Fruit fly (Drosophila melanogaster): Measurements from ENCODE around the gene heix.

Gene heix

DNA sequence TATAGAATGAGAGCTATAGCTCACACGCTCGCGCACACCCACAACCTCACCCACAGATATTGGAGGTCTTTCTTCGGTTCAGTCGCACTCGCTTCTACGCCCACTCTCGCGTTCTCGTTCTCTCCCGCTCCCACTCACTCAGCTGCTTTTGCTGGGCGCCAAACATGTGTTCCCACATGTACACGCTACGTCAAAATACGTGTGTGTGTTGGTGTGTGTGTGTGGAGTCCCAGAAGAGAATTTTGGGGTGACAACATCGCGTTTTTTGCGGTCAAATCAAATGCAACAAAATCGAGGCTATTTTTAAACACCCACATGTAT lies 28.2 kb downstream of the heix start (continued):
- TF ChIP-seq CG16779 (tag; optimal IDR thresholded peaks at IDR 0.05) (peak; percentile 0), CG8632 (GFP tag; optimal IDR thresholded peaks at IDR 0.05) (no peak), CG9139 (GFP tag; optimal IDR thresholded peaks at IDR 0.05) (no peak)

DNA sequence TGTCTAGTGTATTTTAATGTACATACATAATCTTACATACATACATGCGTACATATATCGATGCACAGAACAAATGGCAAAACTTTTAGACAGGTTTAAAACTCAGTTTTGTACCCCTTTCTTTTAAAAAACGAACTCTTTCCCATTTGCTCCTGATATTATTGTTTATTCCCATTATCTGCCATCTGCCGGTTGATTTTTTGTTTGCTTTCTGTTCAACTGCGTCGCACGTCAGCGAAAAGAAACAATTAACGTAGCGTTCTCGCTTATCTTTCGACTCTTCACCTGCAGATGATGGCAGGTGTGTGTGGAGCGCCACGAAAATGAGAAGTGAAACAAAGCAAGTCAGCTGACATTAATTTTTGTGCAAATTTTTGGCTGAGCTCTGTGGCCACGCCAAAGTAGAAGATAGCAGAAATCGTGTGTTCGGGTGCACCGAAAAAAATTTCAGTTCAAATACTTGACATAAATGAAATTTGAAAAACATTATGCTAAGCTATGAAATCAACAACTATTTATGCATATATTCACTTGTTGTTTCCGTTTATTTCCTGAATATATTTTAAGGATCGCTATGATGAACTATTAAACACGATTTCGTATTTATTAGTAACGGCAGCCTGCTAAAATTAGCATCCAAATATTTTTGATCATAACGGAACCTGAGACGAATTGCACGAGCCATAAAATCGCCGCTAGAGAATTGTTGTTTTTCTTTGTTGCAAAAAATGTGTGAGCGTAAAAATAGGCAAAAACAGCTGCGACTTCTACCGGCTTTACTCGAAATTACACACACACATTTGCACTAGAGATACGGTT lies 28.8 kb downstream of the heix start:
- TF ChIP-seq Sox14 (GFP tag; optimal IDR thresholded peaks at IDR 0.05) = no peak
- TF ChIP-seq fkh (GFP tag; optimal IDR thresholded peaks at IDR 0.05) = peak; percentile 50
- TF ChIP-seq cyc (GFP tag; optimal IDR thresholded peaks at IDR 0.05) = peak; percentile 27
- TF ChIP-seq CG10631 (GFP tag; optimal IDR thresholded peaks at IDR 0.05) = peak; percentile 22
- TF ChIP-seq Eip78C (GFP tag) = peak; percentile 53
- TF ChIP-seq CG3919 (GFP tag; optimal IDR thresholded peaks at IDR 0.05) = peak; percentile 8
- peak; percentile 13 for TF ChIP-seq pdm3 (GFP tag; optimal IDR thresholded peaks at IDR 0.05)
- no peak for TF ChIP-seq CG9139 (GFP tag; optimal IDR thresholded peaks at IDR 0.05)
- no peak for TF ChIP-seq ss (GFP tag; optimal IDR thresholded peaks at IDR 0.05)
- peak; percentile 69 for TF ChIP-seq CG32006 (GFP tag; optimal IDR thresholded peaks at IDR 0.05)
- peak; percentile 58 for TF ChIP-seq CG6276 (GFP tag; optimal IDR thresholded peaks at IDR 0.05)
- TF ChIP-seq CG10669 (GFP tag; optimal IDR thresholded peaks at IDR 0.05) = no peak
- no peak for TF ChIP-seq eg (GFP tag; IDR thresholded peaks at IDR 0.05)
- peak; percentile 41 for TF ChIP-seq topi (GFP tag; optimal IDR thresholded peaks at IDR 0.05)
- peak; percentile 44 for TF ChIP-seq Hr4 (GFP tag; optimal IDR thresholded peaks at IDR 0.05)
- no peak for TF ChIP-seq CG6163 (GFP tag; IDR thresholded peaks at IDR 0.05)
- TF ChIP-seq Eip93F (GFP tag; optimal IDR thresholded peaks at IDR 0.05) = peak; percentile 20
- TF ChIP-seq OdsH (GFP tag; optimal IDR thresholded peaks at IDR 0.05) = peak; percentile 30
- no peak for TF ChIP-seq Ets21C (GFP tag; optimal IDR thresholded peaks at IDR 0.05)
- TF ChIP-seq Lpt (GFP tag; optimal IDR thresholded peaks at IDR 0.05) = no peak
- TF ChIP-seq vri (GFP tag; optimal IDR thresholded peaks at IDR 0.05) = no peak
- peak; percentile 34 for TF ChIP-seq achi (GFP tag; optimal IDR thresholded peaks at IDR 0.05)
- TF ChIP-seq CG15336 (GFP tag; IDR thresholded peaks at IDR 0.05) = no peak
- peak; percentile 30 for TF ChIP-seq acj6 (GFP tag; optimal IDR thresholded peaks at IDR 0.05)
- peak; percentile 50 for TF ChIP-seq esn (GFP tag; optimal IDR thresholded peaks at IDR 0.05)
- TF ChIP-seq Met (GFP tag; optimal IDR thresholded peaks at IDR 0.05) = peak; percentile 15
- TF ChIP-seq lz (GFP tag; optimal IDR thresholded peaks at IDR 0.05) = peak; percentile 8
- peak; percentile 41 for TF ChIP-seq CG31627 (GFP tag; optimal IDR thresholded peaks at IDR 0.05)

DNA sequence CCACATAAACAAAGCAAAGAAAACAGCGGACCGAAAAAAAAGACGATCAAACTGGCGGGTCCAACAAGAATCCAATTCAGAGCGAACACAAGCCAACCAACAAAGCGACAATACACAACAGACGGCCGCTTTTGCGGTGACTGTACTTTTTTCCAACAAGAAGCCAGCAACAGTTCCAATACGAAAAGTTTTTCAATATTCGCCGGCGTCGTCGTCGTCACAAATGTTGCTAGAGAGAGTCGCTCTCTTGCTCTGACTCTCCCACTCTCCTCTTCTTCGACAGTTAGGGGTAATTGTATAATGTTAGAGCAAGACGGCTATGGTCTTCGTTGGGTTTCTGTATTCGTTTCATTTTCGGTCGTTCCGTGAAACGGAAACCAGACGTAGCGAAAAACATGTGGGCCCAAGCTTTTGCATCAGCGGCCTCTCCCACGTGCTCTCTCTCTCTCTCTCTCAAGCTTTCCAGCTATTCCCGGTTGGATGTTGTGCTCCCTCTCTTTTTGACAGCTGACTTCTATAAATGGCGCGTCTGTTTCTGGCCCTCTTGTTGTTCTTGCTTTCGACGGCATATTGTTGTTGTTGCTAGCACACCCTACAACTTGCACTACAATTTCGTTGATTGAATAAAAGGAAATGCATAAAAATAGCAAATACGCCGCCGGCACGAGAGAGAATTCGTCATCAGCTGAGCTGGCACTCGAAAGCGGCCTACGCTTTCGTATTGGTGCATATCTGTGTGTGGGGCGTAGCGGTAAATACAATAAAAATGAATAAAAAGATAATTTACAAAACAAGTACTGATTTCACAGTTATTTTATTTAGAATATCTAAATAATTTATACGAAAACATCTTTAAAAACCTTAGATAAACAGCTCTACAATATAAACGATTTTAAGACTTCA lies 30.2 kb downstream of the heix start:
- TF ChIP-seq Sox15 (GFP tag; optimal IDR thresholded peaks at IDR 0.05) = no peak
- peak; percentile 52 for TF ChIP-seq Eip93F (GFP tag; optimal IDR thresholded peaks at IDR 0.05)
- peak; percentile 84 for TF ChIP-seq CG7368 (GFP tag; optimal IDR thresholded peaks at IDR 0.05)
- TF ChIP-seq Gug (GFP tag; IDR thresholded peaks at IDR 0.05) = no peak
- TF ChIP-seq CG34406 (GFP tag; optimal IDR thresholded peaks at IDR 0.05) = peak; percentile 74
- TF ChIP-seq achi (GFP tag; optimal IDR thresholded peaks at IDR 0.05) = peak; percentile 65
- peak; percentile 71 for TF ChIP-seq CG6808 (GFP tag; optimal IDR thresholded peaks at IDR 0.05)
- peak; percentile 79 for TF ChIP-seq Lpt (GFP tag; optimal IDR thresholded peaks at IDR 0.05)
- TF ChIP-seq fd59A (GFP tag; optimal IDR thresholded peaks at IDR 0.05) = peak; percentile 6
- peak; percentile 91 for TF ChIP-seq Eip78C (GFP tag)
- peak; percentile 21 for TF ChIP-seq cyc (GFP tag; optimal IDR thresholded peaks at IDR 0.05)
- TF ChIP-seq Blimp-1 (GFP tag; optimal IDR thresholded peaks at IDR 0.05) = peak; percentile 67
- peak; percentile 79 for TF ChIP-seq CG16779 (tag; optimal IDR thresholded peaks at IDR 0.05)
- peak in 1 of 2 experiments; percentile 39 for TF ChIP-seq salr (GFP tag; optimal IDR thresholded peaks at IDR 0.05)
- TF ChIP-seq Hr39 (GFP tag; optimal IDR thresholded peaks at IDR 0.05) = no peak
- peak; percentile 80 for TF ChIP-seq CG9139 (GFP tag; optimal IDR thresholded peaks at IDR 0.05)
- TF ChIP-seq lz (GFP tag; optimal IDR thresholded peaks at IDR 0.05) = peak; percentile 51
- TF ChIP-seq acj6 (GFP tag; optimal IDR thresholded peaks at IDR 0.05) = peak; percentile 34
- peak; percentile 61 for TF ChIP-seq dsx (GFP tag; optimal IDR thresholded peaks at IDR 0.05; ENCODE audit: poor library complexity, severe bottlenecking)
- TF ChIP-seq CG3032 (tag; optimal IDR thresholded peaks at IDR 0.05) = peak; percentile 32
- TF ChIP-seq Smox (GFP tag; optimal IDR thresholded peaks at IDR 0.05) = peak; percentile 57
- TF ChIP-seq topi (GFP tag; optimal IDR thresholded peaks at IDR 0.05) = peak; percentile 73
- TF ChIP-seq CG11294 (GFP tag; IDR thresholded peaks at IDR 0.05) = no peak
- TF ChIP-seq CG6276 (GFP tag; optimal IDR thresholded peaks at IDR 0.05) = peak; percentile 70
- peak; percentile 97 for TF ChIP-seq vri (GFP tag; optimal IDR thresholded peaks at IDR 0.05)
- no peak for TF ChIP-seq eg (GFP tag; IDR thresholded peaks at IDR 0.05)
- no peak for TF ChIP-seq svp (GFP tag)

Measured in whole organism, prepupa.